Fruit fly (Drosophila melanogaster) whole organism, wandering third instar larva: ENCODE results near the gene cup.

ENCODE experiments used
- Abd-B ChIP-seq: fragments of >200 bp; optimal IDR thresholded peaks from 2 replicates; lab custom pipeline; 2017; ENCODE audit warnings: missing biosample characterization, missing genetic modification characterization
- CG32264 ChIP-seq: fragments of 200-800 bp; sonication (Bioruptor generic); optimal IDR thresholded peaks from 2 replicates; lab custom pipeline; 2016; ENCODE audit warnings: missing biosample characterization, missing genetic modification characterization
- CG9705 ChIP-seq: fragments of 200-800 bp; sonication (Bioruptor generic); optimal IDR thresholded peaks from 2 replicates; lab custom pipeline; 2018; ENCODE audit warnings: missing biosample characterization, mild to moderate bottlenecking, missing genetic modification characterization
- CrebA ChIP-seq: fragments of 200-800 bp; sonication (Bioruptor generic); optimal IDR thresholded peaks from 2 replicates; lab custom pipeline; 2016; ENCODE audit warnings: missing biosample characterization, mild to moderate bottlenecking, missing genetic modification characterization, borderline replicate concordance
- Dfd ChIP-seq: fragments of >200 bp; optimal IDR thresholded peaks from 2 replicates; lab custom pipeline; 2017; ENCODE audit warnings: missing biosample characterization, missing genetic modification characterization
- Dif ChIP-seq: fragments of 200-275, 200-300 bp; sonication (Bioruptor generic); optimal IDR thresholded peaks from 2 replicates; lab custom pipeline; 2018; ENCODE audit warnings: missing biosample characterization, missing genetic modification characterization; ENCODE audit not compliant: partially characterized antibody
- GATAd ChIP-seq: sonication (Bioruptor generic); optimal IDR thresholded peaks from 2 replicates; lab custom pipeline; 2016; ENCODE audit warnings: missing biosample characterization, missing genetic modification characterization
- HLH106 ChIP-seq: fragments of 200-800 bp; optimal IDR thresholded peaks from 3 replicates; lab custom pipeline; 2019; ENCODE audit warnings: missing biosample characterization, mild to moderate bottlenecking, missing genetic modification characterization, moderate library complexity
- Hnf4 ChIP-seq: fragments of 200-800 bp; sonication (Bioruptor generic); optimal IDR thresholded peaks from 2 replicates; lab custom pipeline; 2016; ENCODE audit warnings: missing biosample characterization, mild to moderate bottlenecking, missing genetic modification characterization
- Hr78 ChIP-seq: fragments of >200 bp; optimal IDR thresholded peaks from 2 replicates; lab custom pipeline; 2017; ENCODE audit warnings: missing biosample characterization, missing genetic modification characterization
- Hr83 ChIP-seq: fragments of 200-300 bp; sonication (Bioruptor generic); optimal IDR thresholded peaks from 2 replicates; lab custom pipeline; 2016; ENCODE audit warnings: missing biosample characterization, mild to moderate bottlenecking, missing genetic modification characterization, moderate library complexity; ENCODE audit not compliant: poor library complexity, severe bottlenecking
- Jra ChIP-seq: sonication (Bioruptor generic); optimal IDR thresholded peaks from 2 replicates; lab custom pipeline; 2016; ENCODE audit warnings: missing biosample characterization, missing genetic modification characterization
- Mio ChIP-seq: sonication (Bioruptor generic); optimal IDR thresholded peaks from 2 replicates; lab custom pipeline; 2016; ENCODE audit warnings: missing biosample characterization, missing genetic modification characterization
- Myc ChIP-seq: fragments of >200 bp; optimal IDR thresholded peaks from 2 replicates; lab custom pipeline; 2017
- N ChIP-seq: fragments of >200 bp; optimal IDR thresholded peaks from 2 replicates; lab custom pipeline; 2018; ENCODE audit warnings: missing biosample characterization, missing external identifiers, missing genetic modification characterization
- OdsH ChIP-seq: fragments of 200-800 bp; sonication (Bioruptor generic); optimal IDR thresholded peaks from 2 replicates; lab custom pipeline; 2016; ENCODE audit warnings: missing biosample characterization, mild to moderate bottlenecking, missing genetic modification characterization
- Rel ChIP-seq, 2 experiments: fragments of 200-800 bp; sonication (Bioruptor generic) in 1 of 2; optimal IDR thresholded peaks; 2 replicates in 1 of 2; 3 replicates in 1 of 2; lab custom pipeline; 2016 to 2019; ENCODE audit warnings: mild to moderate bottlenecking in 2 of 2, missing biosample characterization in 2 of 2, missing genetic modification characterization in 2 of 2, moderate library complexity in 1 of 2
- Sp1 ChIP-seq: fragments of 200-800 bp; sonication (Bioruptor generic); optimal IDR thresholded peaks from 3 replicates; lab custom pipeline; 2019; ENCODE audit warnings: missing biosample characterization, mild to moderate bottlenecking, missing genetic modification characterization, moderate library complexity
- Vsx2 ChIP-seq: fragments of 200-300, 225-300 bp; sonication (Bioruptor generic); optimal IDR thresholded peaks from 2 replicates; lab custom pipeline; 2018; ENCODE audit warnings: missing biosample characterization, missing genetic modification characterization; ENCODE audit not compliant: partially characterized antibody
- br ChIP-seq: fragments of 200-800 bp; sonication (Bioruptor generic); optimal IDR thresholded peaks from 2 replicates; lab custom pipeline; 2016; ENCODE audit warnings: missing biosample characterization, missing genetic modification characterization
- brk ChIP-seq: fragments of 200-800 bp; sonication (Bioruptor generic); optimal IDR thresholded peaks from 2 replicates; lab custom pipeline; 2016; ENCODE audit warnings: missing biosample characterization, mild to moderate bottlenecking, missing genetic modification characterization
- dl ChIP-seq, 2 experiments: fragments of 175-275, 200-275 bp in 1 of 2; fragments of 200-275 bp in 1 of 2; sonication (Bioruptor generic); optimal IDR thresholded peaks; lab custom pipeline; 2018; ENCODE audit warnings: mild to moderate bottlenecking in 2 of 2, missing biosample characterization in 2 of 2, missing genetic modification characterization in 2 of 2, moderate library complexity in 2 of 2; ENCODE audit not compliant: partially characterized antibody in 2 of 2, insufficient read depth in 1 of 2
- dmrt93B ChIP-seq: fragments of 200-800 bp; sonication (Bioruptor generic); optimal IDR thresholded peaks from 2 replicates; lab custom pipeline; 2018; ENCODE audit warnings: missing biosample characterization, mild to moderate bottlenecking, missing genetic modification characterization
- dsf ChIP-seq: sonication (Bioruptor generic); optimal IDR thresholded peaks from 2 replicates; lab custom pipeline; 2016; ENCODE audit warnings: missing biosample characterization, missing genetic modification characterization, borderline replicate concordance
- ey ChIP-seq: fragments of 200-800 bp; sonication (Bioruptor generic); optimal IDR thresholded peaks from 2 replicates; lab custom pipeline; 2016; ENCODE audit warnings: missing biosample characterization, missing genetic modification characterization
- foxo ChIP-seq, 2 experiments: fragments of 200-800 bp; sonication (Bioruptor generic); optimal IDR thresholded peaks; 2 replicates in 1 of 2; 3 replicates in 1 of 2; lab custom pipeline; 2016 to 2017; ENCODE audit warnings: missing biosample characterization in 2 of 2, missing genetic modification characterization in 2 of 2
- fru ChIP-seq: fragments of 200-800 bp; sonication (Bioruptor generic); optimal IDR thresholded peaks from 3 replicates; lab custom pipeline; 2016; ENCODE audit warnings: missing biosample characterization, mild to moderate bottlenecking, missing genetic modification characterization
- h ChIP-seq: fragments of 200-800 bp; sonication (Bioruptor generic); optimal IDR thresholded peaks from 3 replicates; lab custom pipeline; 2016; ENCODE audit warnings: missing biosample characterization, mild to moderate bottlenecking, missing genetic modification characterization
- jim ChIP-seq: fragments of 175-275, 200-325 bp; sonication (Bioruptor generic); optimal IDR thresholded peaks from 2 replicates; lab custom pipeline; 2016; ENCODE audit warnings: missing biosample characterization, mild to moderate bottlenecking, missing genetic modification characterization
- lola ChIP-seq: fragments of >200 bp; optimal IDR thresholded peaks from 2 replicates; lab custom pipeline; 2017; ENCODE audit warnings: missing biosample characterization, missing genetic modification characterization
- pan ChIP-seq: fragments of >200 bp; optimal IDR thresholded peaks from 2 replicates; lab custom pipeline; 2017
- psq ChIP-seq: fragments of 200-800 bp; sonication (Bioruptor generic); optimal IDR thresholded peaks from 3 replicates; lab custom pipeline; 2017; ENCODE audit warnings: missing biosample characterization, mild to moderate bottlenecking, missing genetic modification characterization, moderate library complexity
- rgr ChIP-seq: fragments of 200-800 bp; sonication (Bioruptor generic); optimal IDR thresholded peaks from 3 replicates; lab custom pipeline; 2016; ENCODE audit warnings: missing biosample characterization, mild to moderate bottlenecking, missing genetic modification characterization
- sage ChIP-seq: fragments of 200-800 bp; sonication (Bioruptor generic); optimal IDR thresholded peaks from 2 replicates; lab custom pipeline; 2016; ENCODE audit warnings: missing biosample characterization, mild to moderate bottlenecking, missing genetic modification characterization
- sv ChIP-seq: fragments of 200-800 bp; sonication (Bioruptor generic); optimal IDR thresholded peaks from 3 replicates; lab custom pipeline; 2016; ENCODE audit warnings: missing biosample characterization, missing genetic modification characterization
- tai ChIP-seq: sonication (Bioruptor generic); optimal IDR thresholded peaks from 2 replicates; lab custom pipeline; 2016; ENCODE audit warnings: missing biosample characterization, missing genetic modification characterization
- usp ChIP-seq: fragments of >200 bp; optimal IDR thresholded peaks from 2 replicates; lab custom pipeline; 2017; ENCODE audit warnings: missing biosample characterization, missing genetic modification characterization
- woc ChIP-seq: sonication (Bioruptor generic); optimal IDR thresholded peaks from 2 replicates; lab custom pipeline; 2016; ENCODE audit warnings: missing biosample characterization, mild to moderate bottlenecking, missing genetic modification characterization

Gene cup

dm6 chr2L:6698387-6698786, 34.9 kb downstream of the cup start:
- TF ChIP-seq Sp1, result peak; percentile 52
- no peak for TF ChIP-seq Abd-B (GFP tag; lab: Kevin White, UChicago)
- no peak for TF ChIP-seq woc (GFP tag; lab: Kevin White, UChicago)
- no peak for TF ChIP-seq CG9705 (GFP tag; lab: Kevin White, UChicago)
- peak; percentile 14 for TF ChIP-seq CG32264 (GFP tag; lab: Kevin White, UChicago)
- no peak for TF ChIP-seq brk
- TF ChIP-seq Dfd (GFP tag; lab: Kevin White, UChicago), result no peak
- TF ChIP-seq Dif (GFP tag; lab: Kevin White, UChicago), result no peak
- peak; percentile 70 for TF ChIP-seq br (GFP tag; lab: Kevin White, UChicago)
- TF ChIP-seq sage (GFP tag; lab: Kevin White, UChicago), result no peak
- TF ChIP-seq foxo (GFP tag; optimal IDR thresholded peaks at IDR 0.05; lab: Kevin White, UChicago), result peak in 1 of 2 experiments; percentile 59
- no peak for TF ChIP-seq Mio
- peak; percentile 68 for TF ChIP-seq HLH106 (tag; lab: Kevin White, UChicago)
- TF ChIP-seq CrebA (GFP tag; lab: Kevin White, UChicago), result no peak
- peak; percentile 60 for TF ChIP-seq OdsH
- no peak for TF ChIP-seq Jra (GFP tag; lab: Kevin White, UChicago)
- TF ChIP-seq sv, result no peak
- TF ChIP-seq usp (GFP tag; lab: Kevin White, UChicago), result no peak
- TF ChIP-seq dl (GFP tag; optimal IDR thresholded peaks at IDR 0.05; lab: Kevin White, UChicago; ENCODE audit: insufficient read depth in 1 of 2, partially characterized antibody in 2 of 2), result no peak
- peak; percentile 31 for TF ChIP-seq dmrt93B
- TF ChIP-seq lola, result no peak
- peak; percentile 48 for TF ChIP-seq Hnf4 (GFP tag; lab: Kevin White, UChicago)
- peak; percentile 66 for TF ChIP-seq rgr (GFP tag; lab: Kevin White, UChicago)
- no peak for TF ChIP-seq Vsx2 (GFP tag; lab: Kevin White, UChicago)
- TF ChIP-seq jim (GFP tag; lab: Kevin White, UChicago), result no peak
- peak; percentile 51 for TF ChIP-seq psq
- peak; percentile 71 for TF ChIP-seq fru (GFP tag; lab: Kevin White, UChicago)
- TF ChIP-seq GATAd (GFP tag; lab: Kevin White, UChicago), result no peak
- no peak for TF ChIP-seq Hr78
- no peak for TF ChIP-seq tai
- TF ChIP-seq dsf (GFP tag; lab: Kevin White, UChicago), result no peak
- TF ChIP-seq h (GFP tag; lab: Kevin White, UChicago), result peak; percentile 63
- TF ChIP-seq ey, result peak; percentile 63
- no peak for TF ChIP-seq Rel (GFP tag; optimal IDR thresholded peaks at IDR 0.05; lab: Kevin White, UChicago)
- TF ChIP-seq Rel (tag; optimal IDR thresholded peaks at IDR 0.05; lab: Kevin White, UChicago), result no peak
- TF ChIP-seq Hr83 (GFP tag; lab: Kevin White, UChicago), result no peak
- no peak for TF ChIP-seq pan (lab: Kevin White, UChicago)
- TF ChIP-seq N (GFP tag; lab: Kevin White, UChicago), result no peak
- TF ChIP-seq Myc (lab: Kevin White, UChicago), result no peak

- no peak for TF ChIP-seq sage (GFP tag; lab: Kevin White, UChicago)
- no peak for TF ChIP-seq Hnf4 (GFP tag; lab: Kevin White, UChicago)
- no peak for TF ChIP-seq Vsx2 (GFP tag; lab: Kevin White, UChicago)
- TF ChIP-seq tai, result no peak
- TF ChIP-seq woc (GFP tag; lab: Kevin White, UChicago), result no peak
- TF ChIP-seq Dfd (GFP tag; lab: Kevin White, UChicago), result no peak
- TF ChIP-seq rgr (GFP tag; lab: Kevin White, UChicago), result no peak
- TF ChIP-seq dsf (GFP tag; lab: Kevin White, UChicago), result no peak
- no peak for TF ChIP-seq CG32264 (GFP tag; lab: Kevin White, UChicago)
- TF ChIP-seq Hr83 (GFP tag; lab: Kevin White, UChicago), result no peak
- no peak for TF ChIP-seq sv
- TF ChIP-seq HLH106 (tag; lab: Kevin White, UChicago), result no peak
- TF ChIP-seq fru (GFP tag; lab: Kevin White, UChicago), result no peak
- TF ChIP-seq Myc (lab: Kevin White, UChicago), result no peak
- no peak for TF ChIP-seq Rel (GFP tag; optimal IDR thresholded peaks at IDR 0.05; lab: Kevin White, UChicago)
- TF ChIP-seq Rel (tag; optimal IDR thresholded peaks at IDR 0.05; lab: Kevin White, UChicago), result no peak
- TF ChIP-seq pan (lab: Kevin White, UChicago), result no peak
- TF ChIP-seq CG9705 (GFP tag; lab: Kevin White, UChicago), result no peak
Measured at dm6 chr2L:6700742-6701141, 37.3 kb downstream of the cup start.
